Worm (Caenorhabditis elegans) whole organism, young adult: ENCODE results near the gene srbc-79.
A peak's percentile ranks its signal among the peaks of the same experiment; 100 is the strongest.

Source experiments
- C06A6.2 ChIP-seq: fragments of 200-800 bp; sonication (Bioruptor generic); conservative IDR thresholded peaks from 2 replicates; pipeline ENCODE4 v1.3.6; 2022; ENCODE audit warnings: missing genetic modification characterization, missing compliant biosample characterization
- D2030.7 ChIP-seq: fragments of 200-800 bp; sonication (Bioruptor generic); IDR thresholded peaks from 2 replicates; pipeline ENCODE4 v1.3.6; 2022; ENCODE audit warnings: missing genetic modification reagents, missing genetic modification characterization, missing compliant biosample characterization
- F10E7.11 ChIP-seq: sonication (generic microtip); optimal IDR thresholded peaks from 2 replicates; lab custom pipeline; 2017; ENCODE audit warnings: mild to moderate bottlenecking, missing genetic modification characterization, moderate library complexity, missing compliant biosample characterization
- F33H1.4 ChIP-seq: fragments of 200-800 bp; sonication (Bioruptor generic); IDR thresholded peaks from 2 replicates; pipeline ENCODE4 v1.3.6; 2022; ENCODE audit warnings: missing genetic modification reagents, missing genetic modification characterization, missing compliant biosample characterization
- F37B4.10 ChIP-seq: fragments of 200-800 bp; sonication (Bioruptor generic); IDR thresholded peaks from 2 replicates; pipeline ENCODE4 v1.3.6; 2022; ENCODE audit warnings: missing genetic modification characterization, missing compliant biosample characterization
- F55B11.4 ChIP-seq: sonication (generic microtip); optimal IDR thresholded peaks from 2 replicates; lab custom pipeline; 2016; ENCODE audit warnings: missing compliant biosample characterization, missing genetic modification characterization, borderline replicate concordance; ENCODE audit not compliant: insufficient read depth
- Y53F4B.3 ChIP-seq: fragments of 200-800 bp; sonication (Bioruptor generic); IDR thresholded peaks from 2 replicates; pipeline ENCODE4 v1.3.6; 2022; ENCODE audit warnings: missing genetic modification reagents, missing genetic modification characterization, missing compliant biosample characterization
- Y95B8A.8 ChIP-seq: fragments of 200-800 bp; sonication (Bioruptor generic); IDR thresholded peaks from 2 replicates; pipeline ENCODE4 v1.3.6; 2022; ENCODE audit warnings: missing genetic modification reagents, missing genetic modification characterization, missing compliant biosample characterization
- ZK185.1 ChIP-seq: sonication (generic microtip); optimal IDR thresholded peaks from 2 replicates; lab custom pipeline; 2016; ENCODE audit warnings: mild to moderate bottlenecking, missing genetic modification characterization, missing compliant biosample characterization; ENCODE audit not compliant: poor library complexity, severe bottlenecking
- aptf-2 ChIP-seq: fragments of 200-800 bp; sonication (Bioruptor generic); conservative IDR thresholded peaks from 2 replicates; pipeline ENCODE4 v1.3.6; 2022; ENCODE audit warnings: missing genetic modification reagents, missing genetic modification characterization, missing compliant biosample characterization
- aptf-3 ChIP-seq: fragments of 200-800 bp; sonication (Bioruptor generic); IDR thresholded peaks from 2 replicates; pipeline ENCODE4 v1.3.6; 2022; ENCODE audit warnings: missing genetic modification characterization, missing compliant biosample characterization
- athp-1 ChIP-seq: sonication (generic microtip); optimal IDR thresholded peaks from 2 replicates; lab custom pipeline; 2017; ENCODE audit warnings: mild to moderate bottlenecking, missing genetic modification characterization, missing compliant biosample characterization
- attf-6 ChIP-seq: fragments of 200-800 bp; sonication (Bioruptor generic); IDR thresholded peaks from 2 replicates; pipeline ENCODE4 v1.3.6; 2022; ENCODE audit warnings: missing genetic modification reagents, missing genetic modification characterization, missing compliant biosample characterization
- bed-2 ChIP-seq: fragments of 200-800 bp; sonication (Bioruptor generic); IDR thresholded peaks from 2 replicates; pipeline ENCODE4 v1.3.6; 2022; ENCODE audit warnings: missing genetic modification reagents, missing genetic modification characterization, missing compliant biosample characterization
- cebp-2 ChIP-seq: fragments of 200-800 bp; sonication (Bioruptor generic); IDR thresholded peaks from 2 replicates; pipeline ENCODE4 v1.3.6; 2022; ENCODE audit warnings: missing genetic modification characterization, missing compliant biosample characterization
- ceh-27 ChIP-seq: fragments of 200-800 bp; sonication (Bioruptor generic); optimal IDR thresholded peaks from 2 replicates; lab custom pipeline; 2018; ENCODE audit warnings: mild to moderate bottlenecking, missing genetic modification characterization, moderate library complexity, missing compliant biosample characterization
- die-1 ChIP-seq: sonication (generic microtip); optimal IDR thresholded peaks from 2 replicates; lab custom pipeline; 2016; ENCODE audit warnings: missing genotype, mild to moderate bottlenecking, missing genetic modification characterization, missing compliant biosample characterization
- dpff-1 ChIP-seq: sonication (generic microtip); optimal IDR thresholded peaks from 2 replicates; lab custom pipeline; 2017; ENCODE audit warnings: mild to moderate bottlenecking, missing genetic modification characterization, missing compliant biosample characterization
- fkh-3 ChIP-seq: sonication (generic microtip); optimal IDR thresholded peaks from 2 replicates; lab custom pipeline; 2016; ENCODE audit warnings: mild to moderate bottlenecking, missing genetic modification characterization, missing compliant biosample characterization
- hmg-1.2 ChIP-seq: fragments of 200-800 bp; sonication (Bioruptor generic); IDR thresholded peaks from 2 replicates; pipeline ENCODE4 v1.3.6; 2022; ENCODE audit warnings: missing genetic modification reagents, missing genetic modification characterization, missing compliant biosample characterization
- hrde-1 ChIP-seq: sonication (generic microtip); optimal IDR thresholded peaks from 2 replicates; lab custom pipeline; 2016; ENCODE audit warnings: missing genetic modification characterization, mild to moderate bottlenecking, missing compliant biosample characterization, moderate library complexity, missing genotype, missing genetic modification reagents, borderline replicate concordance
- lag-1 ChIP-seq: fragments of 200-800 bp; sonication (Bioruptor generic); IDR thresholded peaks from 2 replicates; pipeline ENCODE4 v1.3.6; 2022; ENCODE audit warnings: missing genetic modification reagents, missing genetic modification characterization, missing compliant biosample characterization
- let-526 ChIP-seq: fragments of 200-800 bp; sonication (Bioruptor generic); IDR thresholded peaks from 2 replicates; pipeline ENCODE4 v1.3.6; 2022; ENCODE audit warnings: missing genetic modification reagents, missing genetic modification characterization, missing compliant biosample characterization
- lin-40 ChIP-seq: sonication (generic microtip); optimal IDR thresholded peaks from 2 replicates; lab custom pipeline; 2016; ENCODE audit warnings: missing genetic modification characterization, mild to moderate bottlenecking, missing compliant biosample characterization, missing genotype, missing genetic modification reagents
- lin-54 ChIP-seq: fragments of 200-800 bp; sonication (Bioruptor generic); optimal IDR thresholded peaks from 2 replicates; lab custom pipeline; 2018; ENCODE audit warnings: mild to moderate bottlenecking, missing genetic modification characterization, missing compliant biosample characterization
- madf-10 ChIP-seq: sonication (generic microtip); optimal IDR thresholded peaks from 2 replicates; lab custom pipeline; 2016; ENCODE audit warnings: mild to moderate bottlenecking, missing genetic modification characterization, missing compliant biosample characterization
- madf-6 ChIP-seq: fragments of 200-800 bp; sonication (Bioruptor generic); IDR thresholded peaks from 2 replicates; pipeline ENCODE4 v1.3.6; 2022; ENCODE audit warnings: missing genetic modification reagents, missing genetic modification characterization, missing compliant biosample characterization
- mel-28 ChIP-seq: sonication (generic microtip); optimal IDR thresholded peaks from 2 replicates; lab custom pipeline; 2016; ENCODE audit warnings: borderline replicate concordance, mild to moderate bottlenecking, missing genetic modification characterization, missing compliant biosample characterization
- nhr-179 ChIP-seq: sonication (generic microtip); optimal IDR thresholded peaks from 2 replicates; lab custom pipeline; 2016; ENCODE audit warnings: mild to moderate bottlenecking, missing genetic modification characterization, missing compliant biosample characterization
- nhr-90 ChIP-seq: sonication (generic microtip); optimal IDR thresholded peaks from 2 replicates; lab custom pipeline; 2016; ENCODE audit warnings: missing genotype, mild to moderate bottlenecking, missing genetic modification characterization, missing compliant biosample characterization
- pbrm-1 ChIP-seq: fragments of 200-800 bp; sonication (Bioruptor generic); IDR thresholded peaks from 2 replicates; pipeline ENCODE4 v1.3.6; 2022; ENCODE audit warnings: missing genetic modification reagents, missing genetic modification characterization, missing compliant biosample characterization
- repo-1 ChIP-seq: sonication (generic microtip); optimal IDR thresholded peaks from 2 replicates; lab custom pipeline; 2017; ENCODE audit warnings: mild to moderate bottlenecking, missing genetic modification characterization, missing compliant biosample characterization
- sdz-38 ChIP-seq: sonication (generic microtip); optimal IDR thresholded peaks from 2 replicates; lab custom pipeline; 2016; ENCODE audit warnings: missing genotype, missing genetic modification characterization, missing compliant biosample characterization
- snpc-3.4 ChIP-seq: sonication (generic microtip); optimal IDR thresholded peaks from 2 replicates; lab custom pipeline; 2017; ENCODE audit warnings: missing genetic modification characterization, mild to moderate bottlenecking, missing compliant biosample characterization, antibody characterized with exemption, moderate library complexity, missing genotype, missing genetic modification reagents
- somi-1 ChIP-seq: fragments of 200-800 bp; sonication (Bioruptor generic); optimal IDR thresholded peaks from 2 replicates; lab custom pipeline; 2018; ENCODE audit warnings: mild to moderate bottlenecking, missing genetic modification characterization, missing compliant biosample characterization
- tbx-9 ChIP-seq: sonication (generic microtip); optimal IDR thresholded peaks from 2 replicates; lab custom pipeline; 2016; ENCODE audit warnings: borderline replicate concordance, missing genetic modification characterization, inconsistent platforms, missing compliant biosample characterization
- tlf-1 ChIP-seq: fragments of 200-800 bp; sonication (Bioruptor generic); optimal IDR thresholded peaks from 2 replicates; lab custom pipeline; 2018; ENCODE audit warnings: mild to moderate bottlenecking, missing genetic modification characterization, missing compliant biosample characterization
- xnd-1 ChIP-seq: sonication (generic microtip); optimal IDR thresholded peaks from 2 replicates; lab custom pipeline; 2016; ENCODE audit warnings: missing genotype, missing genetic modification reagents, missing genetic modification characterization, missing compliant biosample characterization
- zim-3 ChIP-seq: sonication (generic microtip); optimal IDR thresholded peaks from 2 replicates; lab custom pipeline; 2017; ENCODE audit warnings: mild to moderate bottlenecking, missing genetic modification characterization, moderate library complexity, missing compliant biosample characterization
- ztf-28 ChIP-seq: fragments of 200-800 bp; sonication (Bioruptor generic); IDR thresholded peaks from 2 replicates; pipeline ENCODE4 v1.3.6; 2022; ENCODE audit warnings: missing genetic modification reagents, missing genetic modification characterization, missing compliant biosample characterization

Gene srbc-79

DNA sequence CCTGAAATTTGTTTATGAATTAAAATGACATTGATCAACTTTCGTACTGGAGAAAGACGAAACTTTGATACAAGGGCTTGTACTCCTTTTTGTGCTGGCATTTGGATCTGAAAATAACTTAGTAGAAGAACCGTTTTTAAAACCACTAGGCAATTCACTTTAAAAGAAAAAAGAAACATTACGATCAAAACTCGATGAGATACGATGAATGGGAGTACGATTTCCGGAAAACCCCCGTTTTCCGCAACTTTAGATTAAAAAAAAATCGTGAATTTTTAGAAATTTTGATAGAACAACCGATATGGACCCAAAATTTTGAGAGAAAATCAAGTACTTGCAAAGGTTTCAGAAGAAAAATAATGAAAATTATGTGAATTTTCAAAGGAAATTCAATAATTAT is 21.9 kb downstream of the srbc-79 start, which contains the start of gene B0250.8:
B0250.8 (minus strand) TSS at position 101 of the 400 bp plus-strand sequence.
- no peak for TF ChIP-seq repo-1 (tag; lab: Kevin White, UChicago)
- no peak for TF ChIP-seq ztf-28 (GFP tag; lab: Robert Waterston, UW)
- no peak for TF ChIP-seq tlf-1 (GFP tag; lab: Kevin White, UChicago)
- TF ChIP-seq dpff-1 (tag; lab: Kevin White, UChicago), result no peak
- no peak for TF ChIP-seq F55B11.4 (tag; lab: Kevin White, UChicago)
- no peak for TF ChIP-seq attf-6 (GFP tag; lab: Robert Waterston, UW)
- TF ChIP-seq D2030.7 (GFP tag; lab: Robert Waterston, UW), result no peak
- TF ChIP-seq zim-3, result no peak
- TF ChIP-seq sdz-38 (tag; lab: Kevin White, UChicago), result no peak
- no peak for TF ChIP-seq die-1 (tag; lab: Kevin White, UChicago)
- TF ChIP-seq aptf-2 (GFP tag; lab: Robert Waterston, UW), result no peak
- TF ChIP-seq F33H1.4, result no peak
- TF ChIP-seq bed-2 (GFP tag; lab: Robert Waterston, UW), result no peak
- no peak for TF ChIP-seq F10E7.11 (tag; lab: Kevin White, UChicago)
- no peak for TF ChIP-seq cebp-2
- TF ChIP-seq madf-10 (tag; lab: Kevin White, UChicago), result no peak
- TF ChIP-seq nhr-179 (tag; lab: Kevin White, UChicago), result no peak
- no peak for TF ChIP-seq lin-40 (tag; lab: Kevin White, UChicago)

ce11 chrV:20464778-20465177 is 27.5 kb downstream of the srbc-79 start:
- TF ChIP-seq hmg-1.2 (GFP tag; lab: Robert Waterston, UW), result peak; percentile 78
- no peak for TF ChIP-seq mel-28

DNA sequence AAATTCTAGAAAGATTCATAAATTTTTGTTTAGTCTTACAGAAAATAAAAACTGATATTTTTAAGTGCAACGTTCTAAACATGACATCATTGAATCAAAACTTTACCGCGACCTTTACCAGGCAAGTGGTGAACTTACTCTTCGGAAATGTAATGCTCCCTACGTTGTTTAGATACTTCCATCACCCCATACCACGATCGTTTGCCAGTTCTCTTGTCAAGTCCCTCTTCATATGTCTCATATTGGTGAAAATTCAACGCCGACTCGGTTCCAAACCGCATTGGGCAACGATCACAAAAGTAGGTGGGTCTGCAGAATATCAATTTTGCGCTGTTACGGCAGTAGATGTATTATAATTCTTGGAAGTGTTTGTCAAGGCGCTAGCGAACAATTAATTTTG is 31.5 kb downstream of the srbc-79 start, which contains the start of gene B0250.18:
B0250.18 (minus strand) TSS at position 101 of the 400 bp plus-strand sequence.
- TF ChIP-seq Y95B8A.8 (no peak), dpff-1 (tag; lab: Kevin White, UChicago) (no peak), aptf-3 (GFP tag; lab: Robert Waterston, UW) (no peak), lag-1 (no peak), pbrm-1 (GFP tag; lab: Robert Waterston, UW) (no peak), tbx-9 (tag; lab: Kevin White, UChicago) (no peak), ceh-27 (GFP tag; lab: Kevin White, UChicago) (no peak), Y53F4B.3 (GFP tag; lab: Robert Waterston, UW) (no peak), xnd-1 (no peak), ztf-28 (GFP tag; lab: Robert Waterston, UW) (no peak), nhr-90 (tag; lab: Kevin White, UChicago) (no peak), fkh-3 (tag; lab: Kevin White, UChicago) (no peak)
- TF ChIP-seq, all 124 proteins: peak for 0

ce11 chrV:20457155-20457554 is 35.1 kb downstream of the srbc-79 start:
- TF ChIP-seq F33H1.4 (no peak), athp-1 (tag; lab: Kevin White, UChicago) (no peak), bed-2 (GFP tag; lab: Robert Waterston, UW) (no peak), cebp-2 (no peak), repo-1 (tag; lab: Kevin White, UChicago) (no peak), snpc-3.4 (no peak), hrde-1 (tag; lab: Kevin White, UChicago) (no peak), madf-6 (GFP tag; lab: Robert Waterston, UW) (no peak), ZK185.1 (tag; lab: Kevin White, UChicago) (no peak), lin-54 (GFP tag; lab: Kevin White, UChicago) (no peak), let-526 (GFP tag; lab: Robert Waterston, UW) (no peak), C06A6.2 (no peak), lag-1 (no peak), F37B4.10 (GFP tag; lab: Robert Waterston, UW) (no peak), ztf-28 (GFP tag; lab: Robert Waterston, UW) (no peak), somi-1 (GFP tag; lab: Kevin White, UChicago) (no peak), F55B11.4 (tag; lab: Kevin White, UChicago) (no peak)
